Worm (Caenorhabditis elegans) whole organism, late embryonic: ENCODE measurements around the gene F36H5.4.

Source experiments
- C08G9.2 ChIP-seq: sonication (generic microtip); optimal IDR thresholded peaks from 2 replicates; lab custom pipeline; 2016; ENCODE audit warnings: mild to moderate bottlenecking, missing genetic modification characterization, moderate library complexity, missing compliant biosample characterization
- K02D7.2 ChIP-seq: sonication (generic microtip); optimal IDR thresholded peaks from 2 replicates; lab custom pipeline; 2017; ENCODE audit warnings: mild to moderate bottlenecking, missing genetic modification characterization, missing compliant biosample characterization
- T23F11.4 ChIP-seq: fragments of 200-800 bp; sonication (Bioruptor generic); optimal IDR thresholded peaks from 2 replicates; lab custom pipeline; 2018; ENCODE audit warnings: mild to moderate bottlenecking, missing genetic modification characterization, missing compliant biosample characterization
- ahr-1 ChIP-seq: sonication (generic microtip); optimal IDR thresholded peaks from 2 replicates; lab custom pipeline; 2016; ENCODE audit warnings: missing genetic modification characterization, missing compliant biosample characterization
- ama-1 ChIP-seq: fragments of 150-350 bp; optimal IDR thresholded peaks from 2 replicates; lab custom pipeline; 2014
- ceh-14 ChIP-seq: sonication (generic microtip); optimal IDR thresholded peaks from 2 replicates; lab custom pipeline; 2016; ENCODE audit warnings: missing genotype, missing genetic modification characterization, missing compliant biosample characterization
- ceh-18 ChIP-seq: sonication (generic microtip); optimal IDR thresholded peaks from 2 replicates; lab custom pipeline; 2016; ENCODE audit warnings: missing genetic modification characterization, missing compliant biosample characterization
- ceh-2 ChIP-seq: sonication (generic microtip); optimal IDR thresholded peaks from 2 replicates; lab custom pipeline; 2016; ENCODE audit warnings: missing genotype, missing genetic modification characterization, missing compliant biosample characterization
- ceh-30 ChIP-seq: fragments of 150-350 bp; optimal IDR thresholded peaks from 2 replicates; lab custom pipeline; 2014; ENCODE audit warnings: missing biosample characterization, missing genetic modification characterization
- ceh-31 ChIP-seq: sonication (generic microtip); optimal IDR thresholded peaks from 2 replicates; lab custom pipeline; 2016; ENCODE audit warnings: missing genetic modification characterization, missing compliant biosample characterization
- ceh-34 ChIP-seq: sonication (generic microtip); optimal IDR thresholded peaks from 2 replicates; lab custom pipeline; 2016; ENCODE audit warnings: mild to moderate bottlenecking, missing genetic modification characterization, missing compliant biosample characterization
- ceh-45 ChIP-seq: fragments of 200-800 bp; sonication (Bioruptor generic); IDR thresholded peaks from 2 replicates; pipeline ENCODE4 v1.3.6; 2022; ENCODE audit warnings: missing genetic modification reagents, missing genetic modification characterization, missing compliant biosample characterization
- ceh-48 ChIP-seq: sonication (generic microtip); optimal IDR thresholded peaks from 2 replicates; lab custom pipeline; 2016; ENCODE audit warnings: missing genetic modification characterization, inconsistent platforms, missing compliant biosample characterization
- ceh-6 ChIP-seq: fragments of 200-800 bp; sonication (Bioruptor generic); optimal IDR thresholded peaks from 2 replicates; lab custom pipeline; 2018; ENCODE audit warnings: mild to moderate bottlenecking, missing genetic modification characterization, missing compliant biosample characterization
- che-1 ChIP-seq: sonication (generic microtip); optimal IDR thresholded peaks from 2 replicates; lab custom pipeline; 2016; ENCODE audit warnings: mild to moderate bottlenecking, missing genetic modification characterization, missing compliant biosample characterization
- dmd-4 ChIP-seq: sonication (generic microtip); optimal IDR thresholded peaks from 2 replicates; lab custom pipeline; 2016; ENCODE audit warnings: borderline replicate concordance, missing genetic modification characterization, missing compliant biosample characterization
- dve-1 ChIP-seq: sonication (generic microtip); optimal IDR thresholded peaks from 2 replicates; lab custom pipeline; 2017; ENCODE audit warnings: antibody characterized with exemption, mild to moderate bottlenecking, missing genetic modification characterization, missing compliant biosample characterization
- elt-2 ChIP-seq: sonication (generic microtip); optimal IDR thresholded peaks from 2 replicates; lab custom pipeline; 2016; ENCODE audit warnings: missing genetic modification reagents, missing genetic modification characterization, missing compliant biosample characterization
- fax-1 ChIP-seq: sonication (generic microtip); optimal IDR thresholded peaks from 2 replicates; lab custom pipeline; 2016; ENCODE audit warnings: missing genotype, missing genetic modification characterization, missing compliant biosample characterization
- hlh-13 ChIP-seq: fragments of 200-800 bp; sonication (Bioruptor generic); optimal IDR thresholded peaks from 2 replicates; lab custom pipeline; 2018; ENCODE audit warnings: mild to moderate bottlenecking, missing genetic modification characterization, missing compliant biosample characterization
- hlh-15 ChIP-seq: sonication (generic microtip); optimal IDR thresholded peaks from 2 replicates; lab custom pipeline; 2016; ENCODE audit warnings: missing genetic modification characterization, missing compliant biosample characterization
- hlh-8 ChIP-seq: sonication (generic microtip); optimal IDR thresholded peaks from 2 replicates; lab custom pipeline; 2016; ENCODE audit warnings: missing genotype, missing genetic modification characterization, missing compliant biosample characterization
- lim-6 ChIP-seq: sonication (generic microtip); optimal IDR thresholded peaks from 2 replicates; lab custom pipeline; 2016; ENCODE audit warnings: missing genetic modification characterization, missing compliant biosample characterization
- lin-11 ChIP-seq: fragments of 200-800 bp; sonication (Bioruptor generic); optimal IDR thresholded peaks from 2 replicates; lab custom pipeline; 2018; ENCODE audit warnings: mild to moderate bottlenecking, missing genetic modification characterization, missing compliant biosample characterization
- madf-2 ChIP-seq: sonication (generic microtip); optimal IDR thresholded peaks from 2 replicates; lab custom pipeline; 2017; ENCODE audit warnings: missing genetic modification characterization, missing compliant biosample characterization
- mec-3 ChIP-seq: sonication (generic microtip); optimal IDR thresholded peaks from 2 replicates; lab custom pipeline; 2016; ENCODE audit warnings: borderline replicate concordance, missing genetic modification characterization, missing compliant biosample characterization
- odd-2 ChIP-seq: sonication (generic microtip); optimal IDR thresholded peaks from 2 replicates; lab custom pipeline; 2017; ENCODE audit warnings: antibody characterized with exemption, mild to moderate bottlenecking, missing genetic modification characterization, missing compliant biosample characterization
- pat-9 ChIP-seq: fragments of 200-800 bp; sonication (Bioruptor generic); optimal IDR thresholded peaks from 2 replicates; lab custom pipeline; 2018; ENCODE audit warnings: mild to moderate bottlenecking, missing genetic modification characterization, moderate library complexity, missing compliant biosample characterization
- pax-1 ChIP-seq: fragments of 150-350 bp; optimal IDR thresholded peaks from 2 replicates; lab custom pipeline; 2014; ENCODE audit warnings: missing biosample characterization, missing genetic modification characterization
- pha-4 ChIP-seq: fragments of 150-350 bp; optimal IDR thresholded peaks from 2 replicates; lab custom pipeline; 2018; ENCODE audit warnings: missing biosample characterization, missing genetic modification reagents, missing genetic modification characterization
- sdc-2 ChIP-seq: sonication (generic microtip); optimal IDR thresholded peaks from 2 replicates; lab custom pipeline; 2016; ENCODE audit warnings: missing genotype, missing genetic modification characterization, missing compliant biosample characterization
- syd-9 ChIP-seq: sonication (generic microtip); optimal IDR thresholded peaks from 2 replicates; lab custom pipeline; 2016; ENCODE audit warnings: mild to moderate bottlenecking, missing genetic modification characterization, moderate library complexity, missing compliant biosample characterization
- tbx-2 ChIP-seq: sonication (generic microtip); optimal IDR thresholded peaks from 2 replicates; lab custom pipeline; 2016; ENCODE audit warnings: missing genetic modification characterization, missing compliant biosample characterization
- ttx-3 ChIP-seq: sonication (generic microtip); optimal IDR thresholded peaks from 2 replicates; lab custom pipeline; 2016; ENCODE audit warnings: missing genetic modification reagents, missing genetic modification characterization, missing compliant biosample characterization
- unc-42 ChIP-seq: sonication (generic microtip); optimal IDR thresholded peaks from 2 replicates; lab custom pipeline; 2016; ENCODE audit warnings: missing genotype, missing genetic modification characterization, missing compliant biosample characterization
- unc-86 ChIP-seq: sonication (generic microtip); optimal IDR thresholded peaks from 2 replicates; lab custom pipeline; 2016; ENCODE audit warnings: missing genetic modification characterization, missing compliant biosample characterization
- zip-5 ChIP-seq: sonication (generic microtip); optimal IDR thresholded peaks from 2 replicates; lab custom pipeline; 2016; ENCODE audit warnings: missing genetic modification characterization, missing compliant biosample characterization

The F36H5.4 gene

ce11 chrII:1719153-1719552 lies 42.5 kb upstream of the F36H5.4 start, which contains the start of gene fbxb-48:
TSS of gene fbxb-48 (minus strand) at chrII:1719253.
- no peak for TF ChIP-seq syd-9 (tag; lab: Kevin White, UChicago)
- TF ChIP-seq zip-5: no peak
- TF ChIP-seq ceh-45 (GFP tag; lab: Robert Waterston, UW): no peak

- TF ChIP-seq odd-2 (tag; lab: Kevin White, UChicago) (no peak), K02D7.2 (tag; lab: Kevin White, UChicago) (no peak), ceh-34 (no peak)
Measured at ce11 chrII:1722394-1722793, 39.3 kb upstream of the F36H5.4 start, which contains the start of the genes fbxb-5 and btb-8. TSS of gene fbxb-5 (minus strand) at chrII:1722494. TSS of gene btb-8 (plus strand) at chrII:1722770.

- TF ChIP-seq dmd-4 (tag; lab: Kevin White, UChicago) (no peak), ceh-48 (tag; lab: Kevin White, UChicago) (no peak), ceh-2 (tag; lab: Kevin White, UChicago) (no peak), tbx-2 (tag; lab: Kevin White, UChicago) (no peak), T23F11.4 (GFP tag; lab: Kevin White, UChicago) (no peak)
- TF ChIP-seq, all 69 proteins: peak for 0
Measured at ce11 chrII:1724314-1724713, 37.4 kb upstream of the F36H5.4 start, which contains the start of gene fbxb-11. TSS of gene fbxb-11 (plus strand) at chrII:1724614.

- no peak for TF ChIP-seq elt-2 (tag; lab: Kevin White, UChicago)
- TF ChIP-seq ahr-1 (tag; lab: Kevin White, UChicago): no peak
- TF ChIP-seq che-1: no peak
- no peak for TF ChIP-seq dve-1 (tag; lab: Kevin White, UChicago)
Measured at ce11 chrII:1725735-1726134, 35.9 kb upstream of the F36H5.4 start, which contains the start of gene F45C12.17. TSS of gene F45C12.17 (plus strand) at chrII:1726111.

ce11 chrII:1728253-1728652 lies 33.4 kb upstream of the F36H5.4 start, which contains the start of gene btb-9:
TSS of gene btb-9 (plus strand) at chrII:1728506.
- TF ChIP-seq unc-42 (no peak), elt-2 (tag; lab: Kevin White, UChicago) (no peak)
- TF ChIP-seq, all 69 proteins: peak for 0

- TF ChIP-seq ceh-30 (tag; lab: Kevin White, UChicago) (no peak), lin-11 (tag; lab: Kevin White, UChicago) (no peak), ceh-31 (tag; lab: Kevin White, UChicago) (no peak), unc-42 (no peak), fax-1 (tag; lab: Kevin White, UChicago) (no peak), pat-9 (tag; lab: Kevin White, UChicago) (no peak), pax-1 (tag; lab: Kevin White, UChicago) (no peak), C08G9.2 (tag; lab: Kevin White, UChicago) (no peak), ceh-18 (tag; lab: Kevin White, UChicago) (no peak), ttx-3 (tag; lab: Kevin White, UChicago) (no peak)
Measured at ce11 chrII:1730103-1730502, 31.6 kb upstream of the F36H5.4 start, which contains the start of gene ceh-81. TSS of gene ceh-81 (plus strand) at chrII:1730403.

- TF ChIP-seq pat-9 (tag; lab: Kevin White, UChicago) (no peak), hlh-13 (GFP tag; lab: Kevin White, UChicago) (no peak), sdc-2 (tag; lab: Kevin White, UChicago) (no peak), ceh-34 (no peak), ceh-18 (tag; lab: Kevin White, UChicago) (no peak), hlh-15 (tag; lab: Kevin White, UChicago) (no peak), fax-1 (tag; lab: Kevin White, UChicago) (no peak), ceh-45 (GFP tag; lab: Robert Waterston, UW) (no peak), madf-2 (no peak), pha-4 (no peak), unc-42 (no peak), ceh-30 (tag; lab: Kevin White, UChicago) (no peak), ama-1 (lab: Kevin White, UChicago) (no peak), ceh-14 (tag; lab: Kevin White, UChicago) (no peak), hlh-8 (tag; lab: Kevin White, UChicago) (no peak), mec-3 (tag; lab: Kevin White, UChicago) (no peak), ceh-6 (GFP tag; lab: Kevin White, UChicago) (no peak), T23F11.4 (GFP tag; lab: Kevin White, UChicago) (no peak), unc-86 (tag; lab: Kevin White, UChicago) (no peak), lim-6 (tag; lab: Kevin White, UChicago) (no peak)
Measured at ce11 chrII:1731932-1732331, 29.7 kb upstream of the F36H5.4 start, which contains the start of gene ceh-82. TSS of gene ceh-82 (plus strand) at chrII:1732232.
